Worm (Caenorhabditis elegans) whole organism, L4/young adult: Measurements from ENCODE around the gene F47F2.1.
A peak's percentile ranks its signal among the peaks of the same experiment; 100 is the strongest.

Experiments
- W03F9.2 ChIP-seq: fragments of 150-350 bp; optimal IDR thresholded peaks from 2 replicates; lab custom pipeline; 2014; ENCODE audit warnings: missing biosample characterization, missing genetic modification characterization
- dao-5 ChIP-seq: sonication (generic microtip); optimal IDR thresholded peaks from 2 replicates; lab custom pipeline; 2016; ENCODE audit warnings: missing genotype, missing genetic modification characterization, moderate library complexity, missing compliant biosample characterization
- him-1 ChIP-seq: sonication (generic microtip); optimal IDR thresholded peaks from 2 replicates; lab custom pipeline; 2016; ENCODE audit warnings: missing genotype, missing genetic modification reagents, missing genetic modification characterization, missing compliant biosample characterization

DNA sequence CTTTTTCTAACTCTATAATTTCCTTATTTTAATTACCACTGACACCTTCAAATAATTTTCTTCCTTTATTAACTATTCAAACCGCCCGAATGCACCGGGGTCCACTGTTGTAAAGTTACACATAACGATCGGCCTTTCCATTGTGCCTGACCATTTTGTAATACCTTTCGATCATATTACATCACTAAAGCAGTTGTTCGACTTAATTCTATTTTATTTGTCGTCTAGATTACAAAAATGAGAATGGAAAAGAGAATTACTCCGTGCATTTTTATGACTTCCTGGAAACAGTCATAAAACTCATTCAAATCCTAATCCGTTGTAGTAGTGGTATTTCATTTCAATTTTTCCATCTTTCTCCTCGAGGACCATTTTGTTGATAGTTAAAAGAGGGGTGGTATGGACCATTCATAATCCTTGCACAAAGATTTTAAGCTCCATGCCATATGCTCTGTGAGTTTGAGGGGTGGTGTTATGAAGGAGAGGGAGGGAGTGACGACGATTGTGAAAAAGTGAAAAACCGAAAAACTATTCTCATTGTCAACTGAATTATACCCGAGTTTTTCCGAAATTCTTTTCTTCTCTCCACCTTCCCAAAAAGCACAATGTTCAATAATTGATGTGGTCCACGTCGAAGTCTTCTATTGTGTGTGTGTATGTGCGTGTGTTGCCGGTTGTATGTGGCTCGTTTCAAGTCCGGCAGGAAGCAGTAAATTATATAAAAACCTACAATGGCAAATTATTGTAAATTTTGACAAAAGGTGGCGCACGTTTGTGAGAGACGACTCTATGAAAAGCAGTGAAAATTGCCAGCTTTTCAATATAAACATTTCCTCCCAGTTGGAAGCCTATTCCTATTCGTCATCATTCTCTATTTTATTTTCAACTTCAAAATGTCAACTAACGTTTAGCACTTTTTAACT lies 20.2 kb downstream of the F47F2.1 start:
- TF ChIP-seq dao-5, result no peak
- TF ChIP-seq him-1, result peak; percentile 8
- TF ChIP-seq W03F9.2, result no peak
